Fruit fly (Drosophila melanogaster): ENCODE data around the gene Mco3.
A peak's percentile ranks its signal among the peaks of the same experiment; 100 is the strongest.

Gene Mco3

dm6 chr3R:25888307-25889075, 8.8 kb upstream of the Mco3 start, which contains the start of gene Lnk (continued):
- TF ChIP-seq sna (GFP tag; IDR thresholded peaks at IDR 0.05; ENCODE audit: partially characterized antibody) (peak; percentile 70), NFAT (GFP tag; IDR thresholded peaks at IDR 0.05) (no peak; the same call in 1 of the 2 replicates), CG8478 (optimal IDR thresholded peaks at IDR 0.05) (peak; percentile 48), odd (GFP tag; optimal IDR thresholded peaks at IDR 0.05) (peak; percentile 39), CG2120 (GFP tag; optimal IDR thresholded peaks at IDR 0.05) (peak; percentile 53), Antp (GFP tag; optimal IDR thresholded peaks at IDR 0.05) (no peak), hb (GFP tag; IDR thresholded peaks at IDR 0.05; ENCODE audit: partially characterized antibody) (peak; percentile 83), Hey (tag; optimal IDR thresholded peaks at IDR 0.05) (no peak), gce (GFP tag; IDR thresholded peaks at IDR 0.05) (no peak), CG10209 (GFP tag; optimal IDR thresholded peaks at IDR 0.05) (no peak), Lim3 (GFP tag; IDR thresholded peaks at IDR 0.05) (no peak), pnt (GFP tag; optimal IDR thresholded peaks at IDR 0.05) (no peak), CG31388 (GFP tag; optimal IDR thresholded peaks at IDR 0.05) (no peak), Opbp (GFP tag; IDR thresholded peaks at IDR 0.05; ENCODE audit: partially characterized antibody) (peak; percentile 95), CG8359 (GFP tag; optimal IDR thresholded peaks at IDR 0.05; ENCODE audit: borderline replicate concordance) (no peak), caup (GFP tag; optimal IDR thresholded peaks at IDR 0.05; ENCODE audit: severe bottlenecking) (no peak), ems (GFP tag; optimal IDR thresholded peaks at IDR 0.05) (no peak), danr (GFP tag; IDR thresholded peaks at IDR 0.05) (no peak), fu2 (GFP tag; optimal IDR thresholded peaks at IDR 0.05) (peak; percentile 15), fd3F (GFP tag; optimal IDR thresholded peaks at IDR 0.05) (no peak), cato (GFP tag; optimal IDR thresholded peaks at IDR 0.05; ENCODE audit: borderline replicate concordance) (no peak), tin (GFP tag; optimal IDR thresholded peaks at IDR 0.05) (no peak), CG10147 (GFP tag; optimal IDR thresholded peaks at IDR 0.05) (no peak), CG17612 (GFP tag; IDR thresholded peaks at IDR 0.05) (no peak), oc (tag; optimal IDR thresholded peaks at IDR 0.05) (no peak), CG6272 (GFP tag; IDR thresholded peaks at IDR 0.05) (no peak), Atf6 (GFP tag; IDR thresholded peaks at IDR 0.05) (peak; percentile 27; the same call in 1 of the 2 replicates), en (GFP tag; optimal IDR thresholded peaks at IDR 0.05) (no peak), slbo (GFP tag; IDR thresholded peaks at IDR 0.05) (peak; percentile 21; the same call in 1 of the 2 replicates), gcm (GFP tag; optimal IDR thresholded peaks at IDR 0.05) (no peak), prd (optimal IDR thresholded peaks at IDR 0.05) (no peak), prd (GFP tag; IDR thresholded peaks at IDR 0.05) (no peak), Poxn (GFP tag; IDR thresholded peaks at IDR 0.05) (no peak), Dfd (GFP tag; optimal IDR thresholded peaks at IDR 0.05) (no peak), Ets65A (GFP tag) (no peak), Gsc (GFP tag; IDR thresholded peaks at IDR 0.05) (no peak), HHEX (GFP tag; optimal IDR thresholded peaks at IDR 0.05) (no peak), phol (tag; optimal IDR thresholded peaks at IDR 0.05) (peak; percentile 52), HLH4C (GFP tag; IDR thresholded peaks at IDR 0.05; ENCODE audit: partially characterized antibody) (peak; percentile 75), PHDP (tag; optimal IDR thresholded peaks at IDR 0.05) (no peak), CG3847 (GFP tag; IDR thresholded peaks at IDR 0.05) (peak; percentile 55), hth (optimal IDR thresholded peaks at IDR 0.05) (no peak), fd96Cb (tag; optimal IDR thresholded peaks at IDR 0.05) (no peak), ftz-f1 (GFP tag; optimal IDR thresholded peaks at IDR 0.05) (no peak), gcm2 (GFP tag; optimal IDR thresholded peaks at IDR 0.05) (no peak), Asciz (GFP tag; optimal IDR thresholded peaks at IDR 0.05) (no peak), CG31224 (GFP tag; IDR thresholded peaks at IDR 0.05) (no peak), Fer1 (GFP tag; optimal IDR thresholded peaks at IDR 0.05) (peak; percentile 42), lola (GFP tag; optimal IDR thresholded peaks at IDR 0.05) (no peak), CG9727 (GFP tag; optimal IDR thresholded peaks at IDR 0.05) (peak; percentile 4)

Data from whole organism, embryonic.